Worm (Caenorhabditis elegans) whole organism, mixed stage, embryonic: ENCODE data around the gene F10E9.7.

Experiments
- blmp-1 ChIP-seq: fragments of 150-350 bp; optimal IDR thresholded peaks from 2 replicates; lab custom pipeline; 2014; ENCODE audit warnings: missing biosample characterization, missing genetic modification characterization
- ceh-39 ChIP-seq: fragments of 150-350 bp; optimal IDR thresholded peaks from 2 replicates; lab custom pipeline; 2014; ENCODE audit warnings: missing biosample characterization, missing genetic modification characterization
- ces-1 ChIP-seq: fragments of 150-350 bp; optimal IDR thresholded peaks from 2 replicates; lab custom pipeline; 2014; ENCODE audit warnings: missing biosample characterization, missing genetic modification reagents, missing genetic modification characterization
- drap-1 ChIP-seq: fragments of 200-800 bp; sonication (Bioruptor generic); optimal IDR thresholded peaks from 3 replicates; lab custom pipeline; 2018; ENCODE audit warnings: mild to moderate bottlenecking, missing genetic modification characterization, missing compliant biosample characterization
- elt-1 ChIP-seq: sonication (generic microtip); optimal IDR thresholded peaks from 2 replicates; lab custom pipeline; 2017; ENCODE audit warnings: missing genetic modification characterization, mild to moderate bottlenecking, missing compliant biosample characterization, antibody characterized with exemption, moderate library complexity, borderline replicate concordance; ENCODE audit not compliant: insufficient read depth
- lin-32 ChIP-seq: fragments of 200-800 bp; sonication (Bioruptor generic); optimal IDR thresholded peaks from 2 replicates; lab custom pipeline; 2018; ENCODE audit warnings: mild to moderate bottlenecking, missing genetic modification characterization, missing compliant biosample characterization
- mep-1 ChIP-seq: fragments of 150-350 bp; optimal IDR thresholded peaks from 2 replicates; lab custom pipeline; 2017; ENCODE audit warnings: missing biosample characterization, missing genetic modification reagents, missing genetic modification characterization, inconsistent platforms
- nhr-2 ChIP-seq: fragments of 150-350 bp; optimal IDR thresholded peaks from 2 replicates; lab custom pipeline; 2014; ENCODE audit warnings: missing biosample characterization, missing genetic modification characterization
- nhr-237 ChIP-seq: fragments of 150-350 bp; optimal IDR thresholded peaks from 2 replicates; lab custom pipeline; 2014; ENCODE audit warnings: missing biosample characterization, missing genetic modification characterization
- pha-4 ChIP-seq: fragments of 150-350 bp; optimal IDR thresholded peaks from 2 replicates; lab custom pipeline; 2018; ENCODE audit warnings: missing biosample characterization, missing genetic modification reagents, missing genetic modification characterization
- tbx-8 ChIP-seq: fragments of 200-800 bp; sonication (Bioruptor generic); optimal IDR thresholded peaks from 2 replicates; lab custom pipeline; 2018; ENCODE audit warnings: mild to moderate bottlenecking, missing genetic modification characterization, moderate library complexity, missing compliant biosample characterization
- ztf-11 ChIP-seq: fragments of 150-350 bp; optimal IDR thresholded peaks from 2 replicates; lab custom pipeline; 2014; ENCODE audit warnings: missing biosample characterization, missing genetic modification characterization

ce11 chrIII:8305816-8306215 is 1.4 kb downstream of the F10E9.7 start:
- TF ChIP-seq elt-1 (tag; lab: Kevin White, UChicago) (no peak), pha-4 (tag; lab: Kevin White, UChicago) (no peak), blmp-1 (no peak), lin-32 (GFP tag; lab: Kevin White, UChicago) (no peak), tbx-8 (no peak), ces-1 (GFP tag; lab: Kevin White, UChicago) (no peak), ztf-11 (tag; lab: Kevin White, UChicago) (no peak), ceh-39 (no peak), drap-1 (GFP tag; lab: Kevin White, UChicago) (no peak), mep-1 (tag; lab: Kevin White, UChicago) (no peak), nhr-2 (no peak), nhr-237 (tag; lab: Kevin White, UChicago) (no peak)
